Fruit fly (Drosophila melanogaster) whole organism, embryonic: ENCODE results near the gene P58IPK.

Source experiments
- B-H2 ChIP-seq: fragments of 200-800 bp; sonication (Bioruptor generic); optimal IDR thresholded peaks from 2 replicates; lab custom pipeline; 2018; ENCODE audit warnings: missing biosample characterization, mild to moderate bottlenecking, missing genetic modification characterization
- CG10274 ChIP-seq: fragments of 200-800 bp; sonication (Bioruptor generic); optimal IDR thresholded peaks from 3 replicates; lab custom pipeline; 2017; ENCODE audit warnings: missing biosample characterization, mild to moderate bottlenecking, missing genetic modification characterization
- CG1233 ChIP-seq: fragments of 200-800 bp; sonication (Bioruptor generic); optimal IDR thresholded peaks from 4 replicates; lab custom pipeline; 2018; ENCODE audit warnings: missing biosample characterization, mild to moderate bottlenecking, missing genetic modification characterization
- CG13123 ChIP-seq: fragments of 200-800 bp; sonication (Bioruptor generic); optimal IDR thresholded peaks from 2 replicates; lab custom pipeline; 2016; ENCODE audit warnings: missing biosample characterization, missing genetic modification characterization
- CG13775 ChIP-seq: fragments of 200-800 bp; sonication (Bioruptor generic); optimal IDR thresholded peaks from 3 replicates; lab custom pipeline; 2017; ENCODE audit warnings: missing biosample characterization, mild to moderate bottlenecking, missing genetic modification characterization
- CG14441 ChIP-seq: fragments of 200-800 bp; sonication (Bioruptor generic); IDR thresholded peaks from 2 replicates; pipeline ENCODE4 v1.3.6; 2022; ENCODE audit warnings: missing biosample characterization, missing genetic modification characterization
- CG15479 ChIP-seq: fragments of 200-800 bp; sonication (Bioruptor generic); optimal IDR thresholded peaks from 3 replicates; lab custom pipeline; 2019; ENCODE audit warnings: missing biosample characterization, mild to moderate bottlenecking, missing genetic modification characterization, moderate library complexity
- CG15514 ChIP-seq: fragments of 200-800 bp; sonication (Bioruptor generic); optimal IDR thresholded peaks from 3 replicates; lab custom pipeline; 2017; ENCODE audit warnings: missing biosample characterization, missing genetic modification characterization, mild to moderate bottlenecking, moderate library complexity, missing genetic modification reagents
- CG1647 ChIP-seq: fragments of 200-800 bp; sonication (Bioruptor generic); optimal IDR thresholded peaks from 3 replicates; lab custom pipeline; 2016; ENCODE audit warnings: missing biosample characterization, missing genetic modification characterization
- CG16863 ChIP-seq: fragments of 200-800 bp; sonication (Bioruptor generic); optimal IDR thresholded peaks from 3 replicates; lab custom pipeline; 2016; ENCODE audit warnings: missing biosample characterization, missing genetic modification characterization
- CG17361 ChIP-seq: fragments of 200-800 bp; sonication (Bioruptor generic); IDR thresholded peaks from 3 replicates; pipeline ENCODE4 v1.3.6; 2022; ENCODE audit warnings: missing biosample characterization, missing genetic modification characterization
- CG32532 ChIP-seq: fragments of 200-800 bp; sonication (Bioruptor generic); IDR thresholded peaks from 2 replicates; pipeline ENCODE4 v1.3.6; 2022; ENCODE audit warnings: missing biosample characterization, missing genetic modification characterization
- CG33213 ChIP-seq: fragments of 200-800 bp; sonication (Bioruptor generic); optimal IDR thresholded peaks from 3 replicates; lab custom pipeline; 2016; ENCODE audit warnings: missing biosample characterization, missing genetic modification characterization
- CG34376 ChIP-seq: fragments of 200-800 bp; sonication (Bioruptor generic); optimal IDR thresholded peaks from 2 replicates; lab custom pipeline; 2018; ENCODE audit warnings: missing biosample characterization, mild to moderate bottlenecking, missing genetic modification characterization
- CG3726 ChIP-seq: fragments of 200-800 bp; sonication (Bioruptor generic); IDR thresholded peaks from 3 replicates; pipeline ENCODE4, ENCODE4 v1.3.6; 2022; ENCODE audit warnings: missing biosample characterization, missing genetic modification characterization
- CG4282 ChIP-seq: fragments of 200-800 bp; sonication (Bioruptor generic); optimal IDR thresholded peaks from 2 replicates; lab custom pipeline; 2016; ENCODE audit warnings: missing biosample characterization, missing genetic modification characterization
- CG6765 ChIP-seq: fragments of 200-800 bp; sonication (Bioruptor generic); optimal IDR thresholded peaks from 3 replicates; lab custom pipeline; 2017; ENCODE audit warnings: missing biosample characterization, mild to moderate bottlenecking, missing genetic modification characterization
- CG7745 ChIP-seq: fragments of 200-800 bp; sonication (Bioruptor generic); optimal IDR thresholded peaks from 2 replicates; lab custom pipeline; 2018; ENCODE audit warnings: missing biosample characterization, mild to moderate bottlenecking, missing genetic modification characterization, moderate library complexity
- CG8388 ChIP-seq: fragments of 200-800 bp; sonication (Bioruptor generic); optimal IDR thresholded peaks from 2 replicates; lab custom pipeline; 2019; ENCODE audit warnings: missing biosample characterization, mild to moderate bottlenecking, missing genetic modification characterization, moderate library complexity
- CG9437 ChIP-seq: fragments of 200-800 bp; sonication (Bioruptor generic); optimal IDR thresholded peaks from 2 replicates; lab custom pipeline; 2018; ENCODE audit warnings: missing biosample characterization, mild to moderate bottlenecking, missing genetic modification characterization
- CG9797 ChIP-seq: fragments of 200-800 bp; sonication (Bioruptor generic); optimal IDR thresholded peaks from 3 replicates; lab custom pipeline; 2018; ENCODE audit warnings: missing biosample characterization, mild to moderate bottlenecking, missing genetic modification characterization
- Drgx ChIP-seq: fragments of 200-800 bp; sonication (Bioruptor generic); IDR thresholded peaks from 2 replicates; pipeline ENCODE4 v1.3.6; 2022; ENCODE audit warnings: missing biosample characterization, missing genetic modification characterization
- E2f2 ChIP-seq: fragments of 200-800 bp; sonication (Bioruptor generic); IDR thresholded peaks from 2 replicates; pipeline ENCODE4 v1.3.6; 2022; ENCODE audit warnings: missing biosample characterization, missing genetic modification characterization
- Ets97D ChIP-seq: fragments of 200-800 bp; sonication (Bioruptor generic); optimal IDR thresholded peaks from 3 replicates; lab custom pipeline; 2016; ENCODE audit warnings: missing biosample characterization, missing genetic modification characterization
- Fer3 ChIP-seq: fragments of 200-800 bp; sonication (Bioruptor generic); optimal IDR thresholded peaks from 2 replicates; lab custom pipeline; 2018; ENCODE audit warnings: missing biosample characterization, mild to moderate bottlenecking, missing genetic modification characterization, moderate library complexity
- Hmr ChIP-seq: fragments of 200-800 bp; sonication (Bioruptor generic); optimal IDR thresholded peaks from 3 replicates; lab custom pipeline; 2017; ENCODE audit warnings: mild to moderate bottlenecking, missing biosample characterization, missing genetic modification reagents, missing genetic modification characterization
- Hmx ChIP-seq: fragments of 200-800 bp; sonication (Bioruptor generic); optimal IDR thresholded peaks from 2 replicates; lab custom pipeline; 2016; ENCODE audit warnings: missing biosample characterization, missing genetic modification characterization
- Lhr ChIP-seq: fragments of 200-800 bp; sonication (Bioruptor generic); optimal IDR thresholded peaks from 3 replicates; lab custom pipeline; 2017; ENCODE audit warnings: mild to moderate bottlenecking, missing biosample characterization, missing genetic modification reagents, missing genetic modification characterization
- Lpt ChIP-seq: fragments of >200 bp; optimal IDR thresholded peaks from 2 replicates; lab custom pipeline; 2018; ENCODE audit warnings: missing biosample characterization, missing genetic modification characterization
- Med ChIP-seq: fragments of 200-800 bp; sonication (Bioruptor generic); peaks from one replicate; lab custom pipeline; 2016; ENCODE audit warnings: missing biosample characterization, missing genetic modification characterization, mild to moderate bottlenecking, inconsistent platforms, moderate library complexity
- NK7.1 ChIP-seq: fragments of 200-800 bp; sonication (Bioruptor generic); optimal IDR thresholded peaks from 3 replicates; lab custom pipeline; 2016; ENCODE audit warnings: missing biosample characterization, missing genetic modification characterization
- NfI ChIP-seq: fragments of 200-800 bp; sonication (Bioruptor generic); optimal IDR thresholded peaks from 3 replicates; lab custom pipeline; 2018; ENCODE audit warnings: missing biosample characterization, mild to moderate bottlenecking, missing genetic modification characterization, moderate library complexity
- Ptx1 ChIP-seq: fragments of 200-800 bp; sonication (Bioruptor generic); IDR thresholded peaks from 2 replicates; pipeline ENCODE4 v1.3.6; 2022; ENCODE audit warnings: missing biosample characterization, missing genetic modification characterization
- Xbp1 ChIP-seq: fragments of 200-800 bp; sonication (Bioruptor generic); optimal IDR thresholded peaks from 3 replicates; lab custom pipeline; 2016; ENCODE audit warnings: missing biosample characterization, mild to moderate bottlenecking, missing genetic modification characterization
- br ChIP-seq: fragments of >200 bp; optimal IDR thresholded peaks from 2 replicates; lab custom pipeline; 2017
- cad ChIP-seq: fragments of >200 bp; optimal IDR thresholded peaks from 2 replicates; lab custom pipeline; 2017; ENCODE audit warnings: missing biosample characterization, missing genetic modification characterization
- dati ChIP-seq: fragments of 200-800 bp; sonication (Bioruptor generic); IDR thresholded peaks from 2 replicates; pipeline ENCODE4 v1.3.6; 2022; ENCODE audit warnings: missing biosample characterization, missing genetic modification characterization
- exex ChIP-seq: fragments of 200-800 bp; sonication (Bioruptor generic); optimal IDR thresholded peaks from 4 replicates; lab custom pipeline; 2018; ENCODE audit warnings: missing biosample characterization, mild to moderate bottlenecking, missing genetic modification characterization, moderate library complexity
- fd64A ChIP-seq: fragments of 200-800 bp; sonication (Bioruptor generic); optimal IDR thresholded peaks from 3 replicates; lab custom pipeline; 2018; ENCODE audit warnings: missing biosample characterization, mild to moderate bottlenecking, missing genetic modification characterization
- gsb ChIP-seq: fragments of 200-800 bp; sonication (Bioruptor generic); IDR thresholded peaks from 2 replicates; pipeline ENCODE4 v1.3.6; 2022; ENCODE audit warnings: missing biosample characterization, missing genetic modification characterization
- kah ChIP-seq: fragments of 200-800 bp; sonication (Bioruptor generic); optimal IDR thresholded peaks from 2 replicates; lab custom pipeline; 2018; ENCODE audit warnings: missing biosample characterization, mild to moderate bottlenecking, missing genetic modification characterization
- kni ChIP-seq: fragments of 200-800 bp; sonication (Bioruptor generic); optimal IDR thresholded peaks from 3 replicates; lab custom pipeline; 2017; ENCODE audit warnings: mild to moderate bottlenecking, missing biosample characterization, missing genetic modification reagents, missing genetic modification characterization
- lab ChIP-seq: fragments of 200-800 bp; sonication (Bioruptor generic); optimal IDR thresholded peaks from 3 replicates; lab custom pipeline; 2017; ENCODE audit warnings: missing biosample characterization, missing genetic modification characterization, mild to moderate bottlenecking, moderate library complexity, missing genetic modification reagents
- lbe ChIP-seq: fragments of 200-800 bp; sonication (Bioruptor generic); optimal IDR thresholded peaks from 2 replicates; lab custom pipeline; 2016; ENCODE audit warnings: missing biosample characterization, mild to moderate bottlenecking, missing genetic modification characterization
- lilli ChIP-seq: fragments of 200-800 bp; sonication (Bioruptor generic); optimal IDR thresholded peaks from 3 replicates; lab custom pipeline; 2016; ENCODE audit warnings: missing biosample characterization, missing genetic modification characterization
- maf-S ChIP-seq: fragments of 200-800 bp; sonication (Bioruptor generic); optimal IDR thresholded peaks from 2 replicates; lab custom pipeline; 2016; ENCODE audit warnings: missing biosample characterization, missing genetic modification characterization
- pnt ChIP-seq: fragments of 200-800 bp; sonication (Bioruptor generic); optimal IDR thresholded peaks from 3 replicates; lab custom pipeline; 2016; ENCODE audit warnings: missing biosample characterization, missing genetic modification characterization
- schlank ChIP-seq: fragments of 200-800 bp; sonication (Bioruptor generic); optimal IDR thresholded peaks from 2 replicates; lab custom pipeline; 2018; ENCODE audit warnings: missing biosample characterization, mild to moderate bottlenecking, missing genetic modification characterization
- slp2 ChIP-seq: fragments of 200-800 bp; sonication (Bioruptor generic); optimal IDR thresholded peaks from 2 replicates; lab custom pipeline; 2016; ENCODE audit warnings: missing biosample characterization, missing genetic modification characterization
- so ChIP-seq: fragments of 200-800 bp; sonication (Bioruptor generic); IDR thresholded peaks from 3 replicates; pipeline ENCODE4 v1.3.6; 2022; ENCODE audit warnings: missing biosample characterization, missing genetic modification characterization
- tio ChIP-seq: fragments of 200-800 bp; sonication (Bioruptor generic); optimal IDR thresholded peaks from 2 replicates; lab custom pipeline; 2017; ENCODE audit warnings: missing biosample characterization, missing genetic modification characterization, inconsistent platforms
- ttk ChIP-seq: fragments of 200-800 bp; sonication (Bioruptor generic); IDR thresholded peaks from 2 replicates; pipeline ENCODE4 v2.1.2; 2022; ENCODE audit warnings: missing biosample characterization, missing genetic modification characterization

P58IPK gene

dm6 chr3R:9630633-9631095 is 43.9 kb downstream of the P58IPK start, which contains the start of gene Calr (continued):
- TF ChIP-seq CG6765 (GFP tag; lab: Kevin White, UChicago) (peak; percentile 5), NfI (peak; percentile 58), CG33213 (peak; percentile 50), fd64A (GFP tag; lab: Kevin White, UChicago) (peak; percentile 8), Lpt (GFP tag; lab: Kevin White, UChicago) (no peak), lilli (GFP tag; lab: Kevin White, UChicago) (peak; percentile 68), Xbp1 (GFP tag; lab: Kevin White, UChicago) (peak; percentile 100), CG7745 (tag; lab: Kevin White, UChicago) (peak; percentile 92), Drgx (GFP tag; lab: Robert Waterston, UW) (no peak), lbe (GFP tag; lab: Kevin White, UChicago) (peak; percentile 60), Ets97D (GFP tag; lab: Kevin White, UChicago) (peak; percentile 92), br (lab: Kevin White, UChicago) (no peak), CG1233 (GFP tag; lab: Kevin White, UChicago) (peak; percentile 39), CG14441 (GFP tag; lab: Robert Waterston, UW) (no peak), CG10274 (GFP tag; lab: Kevin White, UChicago) (no peak), CG13775 (GFP tag; lab: Kevin White, UChicago) (peak; percentile 23), B-H2 (GFP tag; lab: Kevin White, UChicago) (peak; percentile 79), slp2 (GFP tag; lab: Kevin White, UChicago) (no peak), CG9797 (GFP tag; lab: Kevin White, UChicago) (peak; percentile 90), exex (tag; lab: Kevin White, UChicago) (peak; percentile 38), CG3726 (no peak), kah (GFP tag; lab: Kevin White, UChicago) (peak; percentile 68), Hmr (GFP tag; lab: Kevin White, UChicago) (peak; percentile 72), gsb (GFP tag; lab: Robert Waterston, UW) (no peak), CG8388 (GFP tag; lab: Kevin White, UChicago) (peak; percentile 14), CG32532 (GFP tag; lab: Robert Waterston, UW) (no peak), ttk (no peak), E2f2 (no peak), Lhr (GFP tag; lab: Kevin White, UChicago) (peak; percentile 93), CG13123 (GFP tag; lab: Kevin White, UChicago) (no peak), Fer3 (tag; lab: Kevin White, UChicago) (peak; percentile 12), maf-S (GFP tag; lab: Kevin White, UChicago) (no peak), CG15514 (GFP tag; lab: Kevin White, UChicago) (peak; percentile 75), Med (GFP tag; lab: Kevin White, UChicago) (peak; percentile 95), CG15479 (peak; percentile 69), schlank (tag; lab: Kevin White, UChicago) (peak; percentile 7), CG9437 (no peak), CG1647 (GFP tag; lab: Kevin White, UChicago) (peak; percentile 45), tio (no peak), Ptx1 (GFP tag; lab: Robert Waterston, UW) (no peak), lab (GFP tag; lab: Kevin White, UChicago) (peak; percentile 71), CG34376 (peak; percentile 69), CG16863 (GFP tag; lab: Kevin White, UChicago) (peak; percentile 46), dati (no peak), NK7.1 (GFP tag; lab: Kevin White, UChicago) (peak; percentile 37), cad (GFP tag; lab: Kevin White, UChicago) (peak; percentile 89), so (no peak), CG17361 (GFP tag; lab: Robert Waterston, UW) (no peak), CG4282 (GFP tag; lab: Kevin White, UChicago) (no peak), pnt (GFP tag; lab: Kevin White, UChicago) (no peak), kni (GFP tag; lab: Kevin White, UChicago) (peak; percentile 61), Hmx (GFP tag; lab: Kevin White, UChicago) (no peak)
